Fruit fly (Drosophila melanogaster) whole organism, embryonic: ENCODE results near the gene ND-B16.6.

ENCODE experiments used
- Awh ChIP-seq: fragments of 200-800 bp; sonication (Bioruptor generic); IDR thresholded peaks from 2 replicates; pipeline ENCODE4, ENCODE4 v1.3.6; 2022; ENCODE audit warnings: missing biosample characterization, missing genetic modification characterization
- Bdp1 ChIP-seq: fragments of 200-800 bp; sonication (Bioruptor generic); optimal IDR thresholded peaks from 3 replicates; lab custom pipeline; 2016; ENCODE audit warnings: missing biosample characterization, missing genetic modification characterization
- CG11504 ChIP-seq: fragments of 200-800 bp; sonication (Bioruptor generic); optimal IDR thresholded peaks from 3 replicates; lab custom pipeline; 2019; ENCODE audit warnings: missing biosample characterization, mild to moderate bottlenecking, missing genetic modification characterization, moderate library complexity
- CG12942 ChIP-seq: fragments of 200-800 bp; sonication (Bioruptor generic); optimal IDR thresholded peaks from 3 replicates; lab custom pipeline; 2016; ENCODE audit warnings: missing biosample characterization, missing genetic modification characterization
- CG14014 ChIP-seq: fragments of 200-800 bp; sonication (Bioruptor generic); IDR thresholded peaks from 2 replicates; pipeline ENCODE4 v1.3.6; 2022; ENCODE audit warnings: missing biosample characterization, missing genetic modification characterization
- CG17568 ChIP-seq: fragments of 200-800 bp; sonication (Bioruptor generic); optimal IDR thresholded peaks from 2 replicates; lab custom pipeline; 2018; ENCODE audit warnings: missing biosample characterization, mild to moderate bottlenecking, missing genetic modification characterization, moderate library complexity
- CG18262 ChIP-seq: fragments of 200-800 bp; optimal IDR thresholded peaks from 3 replicates; lab custom pipeline; 2019; ENCODE audit warnings: missing biosample characterization, mild to moderate bottlenecking, missing genetic modification characterization, moderate library complexity
- CG2199 ChIP-seq: fragments of 200-800 bp; sonication (Bioruptor generic); IDR thresholded peaks from 3 replicates; pipeline ENCODE4 v1.3.6; 2022; ENCODE audit warnings: missing biosample characterization, missing genetic modification characterization
- CG2712 ChIP-seq: fragments of 200-800 bp; optimal IDR thresholded peaks from 3 replicates; lab custom pipeline; 2019; ENCODE audit warnings: missing biosample characterization, mild to moderate bottlenecking, missing genetic modification characterization, moderate library complexity
- CG32772 ChIP-seq: fragments of 200-800 bp; sonication (Bioruptor generic); IDR thresholded peaks from 2 replicates; pipeline ENCODE4 v1.3.6; 2022; ENCODE audit warnings: missing biosample characterization, missing genetic modification characterization
- CG5245 ChIP-seq: fragments of 200-800 bp; sonication (Bioruptor generic); optimal IDR thresholded peaks from 3 replicates; lab custom pipeline; 2016; ENCODE audit warnings: missing biosample characterization, missing genetic modification characterization
- CG6254 ChIP-seq: fragments of 200-800 bp; sonication (Bioruptor generic); optimal IDR thresholded peaks from 3 replicates; lab custom pipeline; 2017; ENCODE audit warnings: mild to moderate bottlenecking, missing biosample characterization, missing genetic modification reagents, missing genetic modification characterization
- CG6272 ChIP-seq: fragments of 200-800 bp; sonication (Bioruptor generic); IDR thresholded peaks from 2 replicates; pipeline ENCODE4 v1.3.6; 2022; ENCODE audit warnings: missing biosample characterization, missing genetic modification characterization
- CG7372 ChIP-seq: fragments of 200-800 bp; sonication (Bioruptor generic); IDR thresholded peaks from 2 replicates; pipeline ENCODE4 v1.3.6; 2022; ENCODE audit warnings: missing biosample characterization, missing genetic modification characterization
- CG7963 ChIP-seq: fragments of 200-800 bp; sonication (Bioruptor generic); IDR thresholded peaks from 3 replicates; pipeline ENCODE4 v1.3.6; 2022; ENCODE audit warnings: missing biosample characterization, missing genetic modification characterization; ENCODE audit not compliant: partially characterized antibody
- CG8089 ChIP-seq: fragments of 200-800 bp; sonication (Bioruptor generic); optimal IDR thresholded peaks from 3 replicates; lab custom pipeline; 2016; ENCODE audit warnings: missing biosample characterization, missing genetic modification characterization
- CG8388 ChIP-seq: fragments of 200-800 bp; sonication (Bioruptor generic); optimal IDR thresholded peaks from 2 replicates; lab custom pipeline; 2019; ENCODE audit warnings: missing biosample characterization, mild to moderate bottlenecking, missing genetic modification characterization, moderate library complexity
- CG8478 ChIP-seq: fragments of >200 bp; optimal IDR thresholded peaks from 2 replicates; lab custom pipeline; 2018
- Doc3 ChIP-seq: fragments of 200-800 bp; sonication (Bioruptor generic); IDR thresholded peaks from 3 replicates; pipeline ENCODE4 v1.3.6; 2022; ENCODE audit warnings: missing biosample characterization, missing genetic modification characterization; ENCODE audit not compliant: partially characterized antibody
- ERR ChIP-seq: fragments of 200-800 bp; sonication (Bioruptor generic); optimal IDR thresholded peaks from 2 replicates; lab custom pipeline; 2016; ENCODE audit warnings: missing biosample characterization, missing genetic modification characterization
- Lhr ChIP-seq: fragments of 200-800 bp; sonication (Bioruptor generic); optimal IDR thresholded peaks from 3 replicates; lab custom pipeline; 2017; ENCODE audit warnings: mild to moderate bottlenecking, missing biosample characterization, missing genetic modification reagents, missing genetic modification characterization
- NK7.1 ChIP-seq: fragments of 200-800 bp; sonication (Bioruptor generic); optimal IDR thresholded peaks from 3 replicates; lab custom pipeline; 2016; ENCODE audit warnings: missing biosample characterization, missing genetic modification characterization
- NfI ChIP-seq: fragments of 200-800 bp; sonication (Bioruptor generic); optimal IDR thresholded peaks from 3 replicates; lab custom pipeline; 2018; ENCODE audit warnings: missing biosample characterization, mild to moderate bottlenecking, missing genetic modification characterization, moderate library complexity
- Oaz ChIP-seq: fragments of 200-800 bp; sonication (Bioruptor generic); IDR thresholded peaks from 2 replicates; pipeline ENCODE4 v1.3.6; 2022; ENCODE audit warnings: missing biosample characterization, missing genetic modification characterization
- Opbp ChIP-seq: fragments of 200-800 bp; sonication (Bioruptor generic); IDR thresholded peaks from 3 replicates; pipeline ENCODE4 v1.3.6; 2022; ENCODE audit warnings: missing biosample characterization, missing genetic modification characterization; ENCODE audit not compliant: partially characterized antibody
- Side ChIP-seq: fragments of 200-800 bp; sonication (Bioruptor generic); optimal IDR thresholded peaks from 2 replicates; lab custom pipeline; 2016; ENCODE audit warnings: missing biosample characterization, missing genetic modification characterization
- Trl ChIP-seq, 3 experiments: fragments of >200 bp in 2 of 3; fragments of 200-800 bp in 1 of 3; sonication (Bioruptor generic) in 1 of 3; optimal IDR thresholded peaks; 2 replicates in 1 of 3; 3 replicates in 2 of 3; lab custom pipeline; 2016 to 2017; ENCODE audit warnings: missing biosample characterization in 1 of 3, missing genetic modification characterization in 1 of 3
- ac ChIP-seq: fragments of 200-800 bp; sonication (Bioruptor generic); optimal IDR thresholded peaks from 3 replicates; lab custom pipeline; 2017; ENCODE audit warnings: missing biosample characterization, mild to moderate bottlenecking, missing genetic modification characterization
- bigmax ChIP-seq: fragments of 200-800 bp; sonication (Bioruptor generic); optimal IDR thresholded peaks from 2 replicates; lab custom pipeline; 2018; ENCODE audit warnings: missing biosample characterization, mild to moderate bottlenecking, missing genetic modification characterization
- bowl ChIP-seq: fragments of 200-800 bp; sonication (Bioruptor generic); IDR thresholded peaks from 2 replicates; pipeline ENCODE4 v1.3.6; 2022; ENCODE audit warnings: missing biosample characterization, missing genetic modification characterization
- btn ChIP-seq: fragments of 200-800 bp; sonication (Bioruptor generic); optimal IDR thresholded peaks from 2 replicates; lab custom pipeline; 2016; ENCODE audit warnings: missing biosample characterization, missing genetic modification characterization
- cas ChIP-seq: fragments of 200-800 bp; sonication (Bioruptor generic); IDR thresholded peaks from 2 replicates; pipeline ENCODE4 v1.3.6; 2022; ENCODE audit warnings: missing biosample characterization, missing genetic modification characterization
- caup ChIP-seq: fragments of 200-800 bp; sonication (Bioruptor generic); optimal IDR thresholded peaks from 3 replicates; lab custom pipeline; 2017; ENCODE audit warnings: missing biosample characterization, mild to moderate bottlenecking, missing genetic modification characterization, moderate library complexity; ENCODE audit not compliant: severe bottlenecking
- dm ChIP-seq: fragments of 200-800 bp; sonication (Bioruptor generic); optimal IDR thresholded peaks from 3 replicates; lab custom pipeline; 2016; ENCODE audit warnings: missing biosample characterization, missing genetic modification characterization
- dmrt99B ChIP-seq: fragments of 200-800 bp; sonication (Bioruptor generic); optimal IDR thresholded peaks from 2 replicates; lab custom pipeline; 2018; ENCODE audit warnings: missing biosample characterization, mild to moderate bottlenecking, missing genetic modification characterization, moderate library complexity
- eve ChIP-seq, 2 experiments: fragments of >200 bp; optimal IDR thresholded peaks; 2 replicates each; lab custom pipeline; 2017; ENCODE audit warnings: missing biosample characterization in 2 of 2, missing genetic modification characterization in 2 of 2
- fd96Cb ChIP-seq: fragments of 200-800 bp; sonication (Bioruptor generic); optimal IDR thresholded peaks from 2 replicates; lab custom pipeline; 2018; ENCODE audit warnings: missing biosample characterization, mild to moderate bottlenecking, missing genetic modification characterization, moderate library complexity
- jumu ChIP-seq: fragments of 200-800 bp; sonication (Bioruptor generic); optimal IDR thresholded peaks from 3 replicates; lab custom pipeline; 2016; ENCODE audit warnings: missing biosample characterization, missing genetic modification characterization
- nerfin-2 ChIP-seq: fragments of 200-800 bp; sonication (Bioruptor generic); IDR thresholded peaks from 2 replicates; pipeline ENCODE4 v1.3.6; 2022; ENCODE audit warnings: missing biosample characterization, missing genetic modification characterization; ENCODE audit not compliant: partially characterized antibody
- p53 ChIP-seq: fragments of 200-800 bp; sonication (Bioruptor generic); optimal IDR thresholded peaks from 2 replicates; lab custom pipeline; 2016; ENCODE audit warnings: missing biosample characterization, missing genetic modification characterization
- psq ChIP-seq: fragments of 200-800 bp; sonication (Bioruptor generic); optimal IDR thresholded peaks from 2 replicates; lab custom pipeline; 2017; ENCODE audit warnings: missing biosample characterization, missing genetic modification characterization
- pzg ChIP-seq: fragments of 200-800 bp; sonication (Bioruptor generic); optimal IDR thresholded peaks from 3 replicates; lab custom pipeline; 2018; ENCODE audit warnings: missing biosample characterization, mild to moderate bottlenecking, missing genetic modification characterization, moderate library complexity
- salm ChIP-seq: fragments of 200-800 bp; sonication (Bioruptor generic); optimal IDR thresholded peaks from 2 replicates; lab custom pipeline; 2018; ENCODE audit warnings: missing biosample characterization, mild to moderate bottlenecking, missing genetic modification characterization
- so ChIP-seq: fragments of 200-800 bp; sonication (Bioruptor generic); IDR thresholded peaks from 3 replicates; pipeline ENCODE4 v1.3.6; 2022; ENCODE audit warnings: missing biosample characterization, missing genetic modification characterization
- sqz ChIP-seq: fragments of 200-800 bp; sonication (Bioruptor generic); optimal IDR thresholded peaks from 3 replicates; lab custom pipeline; 2018; ENCODE audit warnings: missing biosample characterization, mild to moderate bottlenecking, missing genetic modification characterization
- sug ChIP-seq: fragments of 200-800 bp; optimal IDR thresholded peaks from 2 replicates; lab custom pipeline; 2019; ENCODE audit warnings: missing biosample characterization, mild to moderate bottlenecking, missing genetic modification characterization, moderate library complexity
- tin ChIP-seq: fragments of 200-800 bp; sonication (Bioruptor generic); optimal IDR thresholded peaks from 3 replicates; lab custom pipeline; 2016; ENCODE audit warnings: missing biosample characterization, missing genetic modification characterization
- usp ChIP-seq: fragments of >200 bp; optimal IDR thresholded peaks from 2 replicates; lab custom pipeline; 2017; ENCODE audit warnings: missing biosample characterization, missing genetic modification characterization
- vnd ChIP-seq: fragments of 200-800 bp; sonication (Bioruptor generic); IDR thresholded peaks from 3 replicates; pipeline ENCODE4 v1.3.6; 2022; ENCODE audit warnings: missing biosample characterization, missing genetic modification characterization; ENCODE audit not compliant: partially characterized antibody
- vvl ChIP-seq: fragments of 200-800 bp; sonication (Bioruptor generic); IDR thresholded peaks from 2 replicates; pipeline ENCODE4 v1.3.6; 2022; ENCODE audit warnings: missing biosample characterization, missing genetic modification characterization
- z ChIP-seq: fragments of 200-800 bp; sonication (Bioruptor generic); IDR thresholded peaks from 3 replicates; pipeline ENCODE4 v1.3.6; 2022; ENCODE audit warnings: missing biosample characterization, missing genetic modification characterization

Gene ND-B16.6

DNA sequence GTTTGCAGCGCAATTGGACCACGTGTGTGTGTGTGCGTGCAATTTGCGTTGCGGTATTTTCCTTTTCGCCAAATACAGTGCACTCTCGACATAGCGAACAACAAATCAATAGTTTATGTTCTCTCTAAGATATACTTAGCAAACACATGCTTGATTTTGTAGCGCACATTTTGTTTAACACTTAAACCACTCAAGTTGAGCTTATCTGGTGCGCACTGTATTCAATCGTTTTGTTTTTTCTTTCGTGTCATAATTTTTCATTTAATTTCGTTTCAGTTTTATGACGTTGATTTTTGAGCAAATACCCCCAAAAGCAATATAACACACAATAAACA is 16.1 kb upstream of the ND-B16.6 start (continued):
- TF ChIP-seq CG5245 (GFP tag; lab: Kevin White, UChicago) (peak; percentile 72), pzg (peak; percentile 2), psq (GFP tag; lab: Kevin White, UChicago) (peak; percentile 20), vnd (GFP tag; lab: Robert Waterston, UW) (no peak), CG6272 (GFP tag; lab: Robert Waterston, UW) (peak; percentile 73), CG17568 (GFP tag; lab: Kevin White, UChicago) (peak; percentile 63), CG7963 (no peak), salm (tag; lab: Kevin White, UChicago) (peak; percentile 29), CG2712 (tag; lab: Kevin White, UChicago) (peak; percentile 77), NK7.1 (GFP tag; lab: Kevin White, UChicago) (peak; percentile 83), z (GFP tag; lab: Robert Waterston, UW) (0 out of 3 replicates have a peak, but pooled peaks have one; percentile 35), so (GFP tag; lab: Robert Waterston, UW) (peak; percentile 87), Opbp (GFP tag; lab: Robert Waterston, UW) (no peak), vvl (peak; percentile 95), CG32772 (GFP tag; lab: Robert Waterston, UW) (peak; percentile 85), CG14014 (GFP tag; lab: Robert Waterston, UW) (peak; percentile 92), eve (GFP tag; optimal IDR thresholded peaks at IDR 0.05; lab: Kevin White, UChicago) (no peak), caup (GFP tag; lab: Kevin White, UChicago) (peak; percentile 89), bigmax (no peak), p53 (GFP tag; lab: Kevin White, UChicago) (peak; percentile 52), sqz (GFP tag; lab: Kevin White, UChicago) (no peak), NfI (GFP tag; lab: Kevin White, UChicago) (peak; percentile 92), Doc3 (GFP tag; lab: Robert Waterston, UW) (no peak), Lhr (no peak), CG8388 (GFP tag; lab: Kevin White, UChicago) (peak; percentile 63), bowl (GFP tag; lab: Robert Waterston, UW) (peak; percentile 77), btn (GFP tag; lab: Kevin White, UChicago) (peak; percentile 61), CG8089 (peak; percentile 54), Awh (GFP tag; lab: Robert Waterston, UW) (peak; percentile 79), fd96Cb (tag; lab: Kevin White, UChicago) (peak; percentile 76), CG8478 (lab: Kevin White, UChicago) (no peak), ERR (peak; percentile 85), dm (peak; percentile 75), Trl (optimal IDR thresholded peaks at IDR 0.05; lab: Kevin White, UChicago) (no peak), Trl (GFP tag; optimal IDR thresholded peaks at IDR 0.05; lab: Kevin White, UChicago) (peak; percentile 83), Oaz (GFP tag; lab: Robert Waterston, UW) (peak; percentile 84), CG7372 (GFP tag; lab: Robert Waterston, UW) (peak; percentile 84), CG18262 (tag; lab: Kevin White, UChicago) (peak; percentile 58), sug (tag; lab: Kevin White, UChicago) (peak; percentile 88), tin (GFP tag; lab: Kevin White, UChicago) (peak; percentile 81), usp (no peak), nerfin-2 (no peak), CG6254 (GFP tag; lab: Kevin White, UChicago) (peak; percentile 7), Bdp1 (GFP tag; lab: Kevin White, UChicago) (peak; percentile 59), CG11504 (tag; lab: Kevin White, UChicago) (peak; percentile 86), ac (GFP tag; lab: Kevin White, UChicago) (no peak), dmrt99B (tag; lab: Kevin White, UChicago) (peak; percentile 85), CG12942 (GFP tag; lab: Kevin White, UChicago) (peak; percentile 55), cas (peak; percentile 85), jumu (GFP tag; lab: Kevin White, UChicago) (peak; percentile 75), Side (GFP tag; lab: Kevin White, UChicago) (peak; percentile 85), CG2199 (GFP tag; lab: Robert Waterston, UW) (peak; percentile 67; the same call in 2 of the 3 replicates)
